Fruit fly (Drosophila melanogaster) whole organism, embryonic: ENCODE data around the gene Art9.

Experiments
- B-H2 ChIP-seq: fragments of 200-800 bp; sonication (Bioruptor generic); optimal IDR thresholded peaks from 2 replicates; lab custom pipeline; 2018; ENCODE audit warnings: missing biosample characterization, mild to moderate bottlenecking, missing genetic modification characterization
- CG10959 ChIP-seq: fragments of 200-800 bp; sonication (Bioruptor generic); IDR thresholded peaks from 2 replicates; pipeline ENCODE4 v1.3.6; 2022; ENCODE audit warnings: missing biosample characterization, missing genetic modification characterization
- CG11456 ChIP-seq: fragments of 200-800 bp; sonication (Bioruptor generic); IDR thresholded peaks from 3 replicates; pipeline ENCODE4 v1.3.6; 2022; ENCODE audit warnings: missing biosample characterization, missing genetic modification characterization
- CG11504 ChIP-seq: fragments of 200-800 bp; sonication (Bioruptor generic); optimal IDR thresholded peaks from 3 replicates; lab custom pipeline; 2019; ENCODE audit warnings: missing biosample characterization, mild to moderate bottlenecking, missing genetic modification characterization, moderate library complexity
- CG1233 ChIP-seq: fragments of 200-800 bp; sonication (Bioruptor generic); optimal IDR thresholded peaks from 4 replicates; lab custom pipeline; 2018; ENCODE audit warnings: missing biosample characterization, mild to moderate bottlenecking, missing genetic modification characterization
- CG12391 ChIP-seq: fragments of 200-800 bp; sonication (Bioruptor generic); optimal IDR thresholded peaks from 3 replicates; lab custom pipeline; 2018; ENCODE audit warnings: missing biosample characterization, mild to moderate bottlenecking, missing genetic modification characterization, moderate library complexity
- CG14441 ChIP-seq: fragments of 200-800 bp; sonication (Bioruptor generic); IDR thresholded peaks from 2 replicates; pipeline ENCODE4 v1.3.6; 2022; ENCODE audit warnings: missing biosample characterization, missing genetic modification characterization
- CG1647 ChIP-seq: fragments of 200-800 bp; sonication (Bioruptor generic); optimal IDR thresholded peaks from 3 replicates; lab custom pipeline; 2016; ENCODE audit warnings: missing biosample characterization, missing genetic modification characterization
- CG17328 ChIP-seq: fragments of 200-800 bp; sonication (Bioruptor generic); IDR thresholded peaks from 2 replicates; pipeline ENCODE4 v1.3.6; 2022; ENCODE audit warnings: missing biosample characterization, missing genetic modification characterization
- CG17359 ChIP-seq: fragments of 200-800 bp; sonication (Bioruptor generic); optimal IDR thresholded peaks from 3 replicates; lab custom pipeline; 2018; ENCODE audit warnings: missing biosample characterization, mild to moderate bottlenecking, missing genetic modification characterization, moderate library complexity
- CG2199 ChIP-seq: fragments of 200-800 bp; sonication (Bioruptor generic); IDR thresholded peaks from 3 replicates; pipeline ENCODE4 v1.3.6; 2022; ENCODE audit warnings: missing biosample characterization, missing genetic modification characterization
- CG2875 ChIP-seq: fragments of 200-800 bp; sonication (Bioruptor generic); optimal IDR thresholded peaks from 2 replicates; lab custom pipeline; 2017; ENCODE audit warnings: missing biosample characterization, mild to moderate bottlenecking, missing genetic modification characterization, missing genetic modification reagents
- CG3838 ChIP-seq: fragments of 200-800 bp; sonication (Bioruptor generic); optimal IDR thresholded peaks from 3 replicates; lab custom pipeline; 2016; ENCODE audit warnings: missing biosample characterization, missing genetic modification characterization
- CG4328 ChIP-seq: fragments of 200-800 bp; sonication (Bioruptor generic); optimal IDR thresholded peaks from 3 replicates; lab custom pipeline; 2017; ENCODE audit warnings: missing biosample characterization, missing genetic modification reagents, missing genetic modification characterization
- CG4730 ChIP-seq: fragments of 200-800 bp; sonication (Bioruptor generic); IDR thresholded peaks from 2 replicates; pipeline ENCODE4 v1.3.6; 2022; ENCODE audit warnings: missing biosample characterization, missing genetic modification characterization
- CG6175 ChIP-seq: fragments of 200-800 bp; sonication (Bioruptor generic); IDR thresholded peaks from 3 replicates; pipeline ENCODE4 v1.3.6; 2022; ENCODE audit warnings: missing biosample characterization, missing genetic modification characterization
- CG6765 ChIP-seq: fragments of 200-800 bp; sonication (Bioruptor generic); optimal IDR thresholded peaks from 3 replicates; lab custom pipeline; 2017; ENCODE audit warnings: missing biosample characterization, mild to moderate bottlenecking, missing genetic modification characterization
- CG7786 ChIP-seq: fragments of 200-800 bp; sonication (Bioruptor generic); optimal IDR thresholded peaks from 2 replicates; lab custom pipeline; 2016; ENCODE audit warnings: missing biosample characterization, missing genetic modification characterization
- CG7839 ChIP-seq: fragments of 200-800 bp; sonication (Bioruptor generic); optimal IDR thresholded peaks from 3 replicates; lab custom pipeline; 2018; ENCODE audit warnings: missing biosample characterization, mild to moderate bottlenecking, missing genetic modification characterization, moderate library complexity
- D19A ChIP-seq: fragments of 200-800 bp; optimal IDR thresholded peaks from 3 replicates; lab custom pipeline; 2019; ENCODE audit warnings: missing biosample characterization, mild to moderate bottlenecking, missing genetic modification characterization, moderate library complexity
- ERR ChIP-seq: fragments of 200-800 bp; sonication (Bioruptor generic); optimal IDR thresholded peaks from 2 replicates; lab custom pipeline; 2016; ENCODE audit warnings: missing biosample characterization, missing genetic modification characterization
- Mes4 ChIP-seq: fragments of 200-800 bp; sonication (Bioruptor generic); optimal IDR thresholded peaks from 2 replicates; lab custom pipeline; 2016; ENCODE audit warnings: missing biosample characterization, missing genetic modification characterization
- NC2α ChIP-seq: fragments of 200-800 bp; sonication (Bioruptor generic); optimal IDR thresholded peaks from 2 replicates; lab custom pipeline; 2016; ENCODE audit warnings: missing biosample characterization, missing genetic modification characterization
- Ravus ChIP-seq: fragments of 200-800 bp; sonication (Bioruptor generic); IDR thresholded peaks from 2 replicates; pipeline ENCODE4 v1.3.6; 2022; ENCODE audit warnings: missing biosample characterization, missing genetic modification characterization
- Six4 ChIP-seq: fragments of 200-800 bp; sonication (Bioruptor generic); optimal IDR thresholded peaks from 2 replicates; lab custom pipeline; 2016; ENCODE audit warnings: missing biosample characterization, missing genetic modification characterization
- ab ChIP-seq: fragments of 200-800 bp; sonication (Bioruptor generic); optimal IDR thresholded peaks from 2 replicates; lab custom pipeline; 2016; ENCODE audit warnings: missing biosample characterization, missing genetic modification characterization
- ash1 ChIP-seq: fragments of 200-800 bp; sonication (Bioruptor generic); optimal IDR thresholded peaks from 2 replicates; lab custom pipeline; 2018; ENCODE audit warnings: missing biosample characterization, mild to moderate bottlenecking, missing genetic modification characterization
- bowl ChIP-seq: fragments of 200-800 bp; sonication (Bioruptor generic); IDR thresholded peaks from 2 replicates; pipeline ENCODE4 v1.3.6; 2022; ENCODE audit warnings: missing biosample characterization, missing genetic modification characterization
- cato ChIP-seq: fragments of 200-800 bp; sonication (Bioruptor generic); optimal IDR thresholded peaks from 2 replicates; lab custom pipeline; 2016; ENCODE audit warnings: missing biosample characterization, missing genetic modification characterization, borderline replicate concordance
- crc ChIP-seq: fragments of 200-800 bp; sonication (Bioruptor generic); optimal IDR thresholded peaks from 2 replicates; lab custom pipeline; 2016; ENCODE audit warnings: missing biosample characterization, missing genetic modification characterization
- crol ChIP-seq: fragments of 200-800 bp; sonication (Bioruptor generic); IDR thresholded peaks from 2 replicates; pipeline ENCODE4 v1.3.6; 2022; ENCODE audit warnings: missing biosample characterization, missing genetic modification characterization
- da ChIP-seq: fragments of 200-800 bp; sonication (Bioruptor generic); optimal IDR thresholded peaks from 2 replicates; lab custom pipeline; 2016; ENCODE audit warnings: missing biosample characterization, missing genetic modification characterization
- dimm ChIP-seq: fragments of 200-800 bp; sonication (Bioruptor generic); IDR thresholded peaks from 2 replicates; pipeline ENCODE4 v1.3.6; 2022; ENCODE audit warnings: missing biosample characterization, missing genetic modification characterization
- ems ChIP-seq: fragments of 200-800 bp; sonication (Bioruptor generic); optimal IDR thresholded peaks from 3 replicates; lab custom pipeline; 2016; ENCODE audit warnings: missing biosample characterization, missing genetic modification characterization
- eyg ChIP-seq: fragments of 200-800 bp; sonication (Bioruptor generic); optimal IDR thresholded peaks from 3 replicates; lab custom pipeline; 2016; ENCODE audit warnings: missing biosample characterization, missing genetic modification characterization
- hbn ChIP-seq: fragments of 200-800 bp; sonication (Bioruptor generic); IDR thresholded peaks from 2 replicates; pipeline ENCODE4 v1.3.6; 2022; ENCODE audit warnings: missing biosample characterization, missing genetic modification characterization; ENCODE audit not compliant: partially characterized antibody
- jumu ChIP-seq: fragments of 200-800 bp; sonication (Bioruptor generic); optimal IDR thresholded peaks from 3 replicates; lab custom pipeline; 2016; ENCODE audit warnings: missing biosample characterization, missing genetic modification characterization
- ken ChIP-seq: fragments of 200-800 bp; sonication (Bioruptor generic); IDR thresholded peaks from 3 replicates; pipeline ENCODE4 v1.3.6; 2022; ENCODE audit warnings: missing biosample characterization, missing genetic modification characterization
- lilli ChIP-seq: fragments of 200-800 bp; sonication (Bioruptor generic); optimal IDR thresholded peaks from 3 replicates; lab custom pipeline; 2016; ENCODE audit warnings: missing biosample characterization, missing genetic modification characterization
- luna ChIP-seq: fragments of 200-800 bp; sonication (Bioruptor generic); optimal IDR thresholded peaks from 2 replicates; lab custom pipeline; 2016; ENCODE audit warnings: missing biosample characterization, missing genetic modification characterization
- pan ChIP-seq, 4 experiments: fragments of >200 bp in 3 of 4; fragments of 200-800 bp in 1 of 4; sonication (Bioruptor generic) in 1 of 4; optimal IDR thresholded peaks in 3 of 4; IDR thresholded peaks in 1 of 4; 2 replicates each; pipeline versions ENCODE4 v1.3.6 to Lab custom; 2017 to 2022; ENCODE audit warnings: missing biosample characterization in 2 of 4, missing genetic modification characterization in 2 of 4, mixed read lengths in 1 of 4
- pfk ChIP-seq: fragments of 200-800 bp; sonication (Bioruptor generic); optimal IDR thresholded peaks from 2 replicates; lab custom pipeline; 2018; ENCODE audit warnings: missing biosample characterization, mild to moderate bottlenecking, missing genetic modification characterization, moderate library complexity
- pnt ChIP-seq: fragments of 200-800 bp; sonication (Bioruptor generic); optimal IDR thresholded peaks from 3 replicates; lab custom pipeline; 2016; ENCODE audit warnings: missing biosample characterization, missing genetic modification characterization
- pros ChIP-seq: fragments of 200-800 bp; sonication (Bioruptor generic); optimal IDR thresholded peaks from 3 replicates; lab custom pipeline; 2019; ENCODE audit warnings: missing biosample characterization, mild to moderate bottlenecking, missing genetic modification characterization, moderate library complexity
- seq ChIP-seq: fragments of 200-800 bp; sonication (Bioruptor generic); IDR thresholded peaks from 2 replicates; pipeline ENCODE4 v1.3.6; 2022; ENCODE audit warnings: missing biosample characterization, missing genetic modification characterization
- sima ChIP-seq: fragments of 200-800 bp; sonication (Bioruptor generic); optimal IDR thresholded peaks from 2 replicates; lab custom pipeline; 2016; ENCODE audit warnings: missing biosample characterization, missing genetic modification characterization
- trh ChIP-seq: fragments of 200-800 bp; sonication (Bioruptor generic); optimal IDR thresholded peaks from 2 replicates; lab custom pipeline; 2016; ENCODE audit warnings: missing biosample characterization, missing genetic modification characterization
- ttk ChIP-seq: fragments of 200-800 bp; sonication (Bioruptor generic); IDR thresholded peaks from 2 replicates; pipeline ENCODE4 v2.1.2; 2022; ENCODE audit warnings: missing biosample characterization, missing genetic modification characterization
- unc-4 ChIP-seq: fragments of 200-800 bp; sonication (Bioruptor generic); IDR thresholded peaks from 2 replicates; pipeline ENCODE4 v1.3.6; 2022; ENCODE audit warnings: missing biosample characterization, missing genetic modification characterization; ENCODE audit not compliant: partially characterized antibody
- vfl ChIP-seq: fragments of 200-800 bp; sonication (Bioruptor generic); optimal IDR thresholded peaks from 2 replicates; lab custom pipeline; 2016; ENCODE audit warnings: missing biosample characterization, missing genetic modification characterization

The Art9 gene

DNA sequence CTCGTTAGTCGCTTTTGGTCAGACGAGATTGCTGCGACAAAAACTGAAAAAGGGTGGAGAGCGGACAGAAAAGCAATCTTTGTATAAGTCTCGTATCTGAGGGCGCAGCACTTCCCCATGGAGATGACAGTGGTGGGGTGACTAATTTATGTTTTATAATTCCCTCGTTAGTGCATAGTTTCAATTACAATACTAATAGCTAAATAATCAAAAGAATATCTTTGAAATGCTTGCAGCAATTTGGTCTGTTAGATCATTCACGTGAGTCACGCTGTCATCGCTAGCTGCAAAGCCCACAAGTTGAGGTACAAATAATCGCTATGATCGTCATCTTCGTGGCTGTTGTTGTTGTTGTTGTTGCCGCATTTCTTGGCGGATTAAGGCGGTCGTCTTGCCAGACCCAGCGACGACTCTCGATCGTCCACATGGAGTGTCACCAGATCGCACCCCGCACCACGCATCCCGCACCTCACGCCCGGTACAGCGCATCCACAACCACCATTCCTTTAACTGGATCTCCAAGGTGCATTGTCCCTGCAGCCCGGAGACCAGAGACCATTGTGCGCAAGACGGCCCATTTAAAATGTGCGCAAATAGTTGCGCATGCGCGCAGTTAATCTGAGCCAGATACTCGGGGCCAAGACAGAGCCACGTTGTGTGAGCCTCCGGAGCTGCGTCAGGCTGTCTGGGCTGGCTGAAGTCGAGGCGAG lies 21.3 kb downstream of the Art9 start (continued):
- TF ChIP-seq crc (no peak), CG17328 (no peak), pros (GFP tag; lab: Kevin White, UChicago) (no peak), CG1233 (GFP tag; lab: Kevin White, UChicago) (no peak), ttk (GFP tag; lab: Robert Waterston, UW) (peak; percentile 47), trh (GFP tag; lab: Kevin White, UChicago) (no peak), da (GFP tag; lab: Kevin White, UChicago) (no peak), bowl (GFP tag; lab: Robert Waterston, UW) (no peak), CG7839 (tag; lab: Kevin White, UChicago) (peak; percentile 15), D19A (tag; lab: Kevin White, UChicago) (peak; percentile 36), lilli (no peak), crol (GFP tag; lab: Robert Waterston, UW) (no peak), B-H2 (GFP tag; lab: Kevin White, UChicago) (no peak), pfk (GFP tag; lab: Kevin White, UChicago) (no peak), CG6175 (GFP tag; lab: Robert Waterston, UW) (no peak), CG7786 (GFP tag; lab: Kevin White, UChicago) (no peak), Ravus (GFP tag; lab: Robert Waterston, UW) (no peak; the same call in 1 of the 2 replicates), CG3838 (GFP tag; lab: Kevin White, UChicago) (no peak), CG17359 (tag; lab: Kevin White, UChicago) (peak; percentile 42), NC2α (GFP tag; lab: Kevin White, UChicago) (no peak), CG6765 (no peak), hbn (GFP tag; lab: Robert Waterston, UW) (peak; percentile 33; the same call in 1 of the 2 replicates), ken (GFP tag; lab: Robert Waterston, UW) (no peak), CG11504 (tag; lab: Kevin White, UChicago) (peak; percentile 68), ash1 (GFP tag; lab: Kevin White, UChicago) (no peak), Mes4 (GFP tag; lab: Kevin White, UChicago) (no peak), dimm (no peak), sima (GFP tag; lab: Kevin White, UChicago) (no peak), CG14441 (GFP tag; lab: Robert Waterston, UW) (0 out of 2 replicates have a peak, but pooled peaks have one; percentile 17), CG10959 (GFP tag; lab: Robert Waterston, UW) (no peak), pan (optimal IDR thresholded peaks at IDR 0.05; lab: Kevin White, UChicago) (no peak), pan (GFP tag; optimal IDR thresholded peaks at IDR 0.05 in 1 of 2, IDR thresholded peaks at IDR 0.05 in 1 of 2) (peak in 1 of 2 experiments; percentile 26), vfl (GFP tag; lab: Kevin White, UChicago) (no peak), CG2199 (GFP tag; lab: Robert Waterston, UW) (peak; percentile 18; the same call in 1 of the 3 replicates), pnt (GFP tag; lab: Kevin White, UChicago) (no peak), CG1647 (GFP tag; lab: Kevin White, UChicago) (no peak), CG12391 (tag; lab: Kevin White, UChicago) (no peak), seq (GFP tag; lab: Robert Waterston, UW) (no peak), CG4730 (GFP tag; lab: Robert Waterston, UW) (no peak), ERR (GFP tag; lab: Kevin White, UChicago) (no peak), CG4328 (GFP tag; lab: Kevin White, UChicago) (no peak), eyg (GFP tag; lab: Kevin White, UChicago) (no peak), CG2875 (no peak), Six4 (GFP tag; lab: Kevin White, UChicago) (no peak), jumu (GFP tag; lab: Kevin White, UChicago) (peak; percentile 4), cato (GFP tag; lab: Kevin White, UChicago) (no peak), luna (no peak), CG11456 (0 out of 3 replicates have a peak, but pooled peaks have one; percentile 21), ab (no peak), unc-4 (GFP tag; lab: Robert Waterston, UW) (peak; percentile 44; the same call in 1 of the 2 replicates), ems (GFP tag; lab: Kevin White, UChicago) (no peak)
